Fruit fly (Drosophila melanogaster) S2 (cell line): Measurements from ENCODE around the gene CG13248.

ENCODE experiments used
- CG8478 ChIP-seq: fragments of >200 bp; optimal IDR thresholded peaks from 2 replicates; lab custom pipeline; 2018
- CTCF ChIP-seq, 2 experiments: fragments of >200 bp; optimal IDR thresholded peaks; 2 replicates each; lab custom pipeline; 2018

DNA sequence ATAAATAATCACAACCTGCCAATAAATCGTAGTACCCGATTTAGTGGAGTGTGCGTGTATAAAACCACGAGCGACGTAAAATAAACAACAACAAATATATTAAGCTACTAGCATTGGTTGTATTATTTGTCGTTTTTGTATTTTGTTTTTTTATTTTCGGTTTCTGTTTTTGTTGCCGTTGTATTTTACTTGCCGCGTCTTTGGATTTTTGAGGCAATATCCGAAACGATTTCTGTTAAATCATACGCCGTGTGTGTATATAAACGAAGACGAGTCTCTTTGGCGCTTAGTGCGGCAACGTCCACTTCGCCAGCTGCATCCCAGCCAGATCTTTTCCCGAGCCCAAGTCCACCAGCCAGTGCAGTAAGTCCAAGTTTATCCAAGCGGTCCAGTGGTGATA is 2.9 kb upstream of the CG13248 start, which contains the start of gene zye:
- TF ChIP-seq CG8478 (lab: Kevin White, UChicago) (no peak), CTCF (optimal IDR thresholded peaks at IDR 0.05; lab: Kevin White, UChicago) (no peak)
